Worm (Caenorhabditis elegans) whole organism, late embryonic: Measurements from ENCODE around the gene F54E2.5.

ENCODE experiments used
- ama-1 ChIP-seq: fragments of 150-350 bp; optimal IDR thresholded peaks from 2 replicates; lab custom pipeline; 2014
- ceh-6 ChIP-seq: fragments of 200-800 bp; sonication (Bioruptor generic); optimal IDR thresholded peaks from 2 replicates; lab custom pipeline; 2018; ENCODE audit warnings: mild to moderate bottlenecking, missing genetic modification characterization, missing compliant biosample characterization
- elt-2 ChIP-seq: sonication (generic microtip); optimal IDR thresholded peaks from 2 replicates; lab custom pipeline; 2016; ENCODE audit warnings: missing genetic modification reagents, missing genetic modification characterization, missing compliant biosample characterization
- hlh-30 ChIP-seq: sonication (generic microtip); optimal IDR thresholded peaks from 2 replicates; lab custom pipeline; 2017; ENCODE audit warnings: antibody characterized with exemption, missing genetic modification characterization, missing compliant biosample characterization; ENCODE audit not compliant: insufficient read depth
- hlh-6 ChIP-seq: sonication (generic microtip); optimal IDR thresholded peaks from 2 replicates; lab custom pipeline; 2016; ENCODE audit warnings: missing genotype, missing genetic modification characterization, missing compliant biosample characterization

DNA sequence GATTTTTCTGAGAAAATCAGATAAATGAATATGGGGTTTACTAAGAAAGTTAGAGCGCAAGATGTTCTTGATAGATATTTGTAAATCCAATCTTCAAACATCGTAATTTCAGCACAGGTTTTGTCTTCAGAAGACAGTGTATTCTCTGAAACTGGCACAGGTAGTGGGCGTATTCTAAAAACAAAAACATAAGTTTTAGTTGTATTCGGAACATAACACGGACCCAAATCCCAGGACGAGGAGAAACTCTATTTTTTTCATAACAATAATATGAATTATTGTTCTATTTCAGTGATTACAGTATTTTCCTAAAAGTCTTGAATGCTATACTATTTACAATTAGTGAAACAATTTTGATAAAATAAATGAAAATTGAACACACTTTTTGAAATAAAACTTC lies 20.6 kb upstream of the F54E2.5 start, which contains the start of gene srj-45:
- no peak for TF ChIP-seq elt-2 (tag; lab: Kevin White, UChicago)
- no peak for TF ChIP-seq ama-1 (lab: Kevin White, UChicago)
- no peak for TF ChIP-seq hlh-30
- no peak for TF ChIP-seq ceh-6 (GFP tag; lab: Kevin White, UChicago)
- no peak for TF ChIP-seq hlh-6
